Fruit fly (Drosophila melanogaster) whole organism, embryonic: Measurements from ENCODE around the gene Tsr1.

ENCODE experiments used
- Abd-B ChIP-seq: fragments of 200-800 bp; sonication (Bioruptor generic); optimal IDR thresholded peaks from 2 replicates; lab custom pipeline; 2018; ENCODE audit warnings: missing biosample characterization, mild to moderate bottlenecking, missing genetic modification characterization, moderate library complexity
- CG12155 ChIP-seq: fragments of 200-800 bp; sonication (Bioruptor generic); optimal IDR thresholded peaks from 3 replicates; lab custom pipeline; 2016; ENCODE audit warnings: missing biosample characterization, missing genetic modification characterization
- CG14667 ChIP-seq: fragments of 200-800 bp; sonication (Bioruptor generic); IDR thresholded peaks from 2 replicates; pipeline ENCODE4 v1.3.6; 2022; ENCODE audit warnings: missing biosample characterization, missing genetic modification characterization
- CG16815 ChIP-seq: fragments of 200-800 bp; sonication (Bioruptor generic); optimal IDR thresholded peaks from 3 replicates; lab custom pipeline; 2017; ENCODE audit warnings: missing biosample characterization, mild to moderate bottlenecking, missing genetic modification characterization
- CG33557 ChIP-seq: fragments of 200-800 bp; sonication (Bioruptor generic); optimal IDR thresholded peaks from 2 replicates; lab custom pipeline; 2019; ENCODE audit warnings: missing biosample characterization, mild to moderate bottlenecking, missing genetic modification characterization, moderate library complexity
- CG4328 ChIP-seq: fragments of 200-800 bp; sonication (Bioruptor generic); optimal IDR thresholded peaks from 3 replicates; lab custom pipeline; 2017; ENCODE audit warnings: missing biosample characterization, missing genetic modification reagents, missing genetic modification characterization
- CG4617 ChIP-seq: fragments of 200-800 bp; sonication (Bioruptor generic); optimal IDR thresholded peaks from 3 replicates; lab custom pipeline; 2016; ENCODE audit warnings: missing biosample characterization, missing genetic modification characterization, borderline replicate concordance
- CG7372 ChIP-seq: fragments of 200-800 bp; sonication (Bioruptor generic); IDR thresholded peaks from 2 replicates; pipeline ENCODE4 v1.3.6; 2022; ENCODE audit warnings: missing biosample characterization, missing genetic modification characterization
- Gsc ChIP-seq: fragments of 200-800 bp; sonication (Bioruptor generic); IDR thresholded peaks from 2 replicates; pipeline ENCODE4 v1.3.6; 2022; ENCODE audit warnings: missing biosample characterization, missing genetic modification characterization
- Ssrp ChIP-seq: fragments of 200-800 bp; sonication (Bioruptor generic); optimal IDR thresholded peaks from 2 replicates; lab custom pipeline; 2018; ENCODE audit warnings: missing biosample characterization, mild to moderate bottlenecking, missing genetic modification characterization, moderate library complexity
- bcd ChIP-seq: fragments of 200-800 bp; sonication (Bioruptor generic); optimal IDR thresholded peaks from 2 replicates; lab custom pipeline; 2017; ENCODE audit warnings: missing biosample characterization, mild to moderate bottlenecking, missing genetic modification characterization
- z ChIP-seq: fragments of 200-800 bp; sonication (Bioruptor generic); IDR thresholded peaks from 3 replicates; pipeline ENCODE4 v1.3.6; 2022; ENCODE audit warnings: missing biosample characterization, missing genetic modification characterization

dm6 chr3L:21318474-21318873, 16.5 kb upstream of the Tsr1 start, which contains the start of gene Rab26:
- no peak for TF ChIP-seq CG33557
- TF ChIP-seq CG4328: no peak
- no peak for TF ChIP-seq CG4617
- TF ChIP-seq Gsc (GFP tag; lab: Robert Waterston, UW): no peak
- no peak for TF ChIP-seq CG14667 (GFP tag; lab: Robert Waterston, UW)
- TF ChIP-seq Ssrp (tag; lab: Kevin White, UChicago): no peak
- TF ChIP-seq z: no peak
- no peak for TF ChIP-seq CG16815 (GFP tag; lab: Kevin White, UChicago)
- TF ChIP-seq CG12155: no peak
- no peak for TF ChIP-seq bcd (GFP tag; lab: Kevin White, UChicago)
- no peak for TF ChIP-seq Abd-B (GFP tag; lab: Kevin White, UChicago)
- no peak for TF ChIP-seq CG7372 (GFP tag; lab: Robert Waterston, UW)
